Worm (Caenorhabditis elegans) whole organism, early embryonic: ENCODE measurements around the gene F53A9.1.

Source experiments
- B0310.2 ChIP-seq: sonication (generic microtip); optimal IDR thresholded peaks from 2 replicates; lab custom pipeline; 2016; ENCODE audit warnings: mild to moderate bottlenecking, missing genetic modification characterization, missing compliant biosample characterization
- ama-1 ChIP-seq: fragments of 150-350 bp; optimal IDR thresholded peaks from 2 replicates; lab custom pipeline; 2014

- no peak for TF ChIP-seq B0310.2
- no peak for TF ChIP-seq ama-1 (lab: Kevin White, UChicago)
Measured at ce11 chrX:8741629-8742170, 30.3 kb downstream of the F53A9.1 start.
